Fruit fly (Drosophila melanogaster): ENCODE measurements around the gene CG42272.

Gene CG42272

dm6 chr3L:5855098-5855497 is 52.3 kb downstream of the CG42272 start:
- peak in 1 of 2 experiments; percentile 11 for TF ChIP-seq foxo (GFP tag; optimal IDR thresholded peaks at IDR 0.05)
- TF ChIP-seq Rel (GFP tag; optimal IDR thresholded peaks at IDR 0.05), result no peak
- TF ChIP-seq Rel (tag; optimal IDR thresholded peaks at IDR 0.05), result no peak
